Fruit fly (Drosophila melanogaster): ENCODE measurements around the gene CG7512.

CG7512 gene

DNA sequence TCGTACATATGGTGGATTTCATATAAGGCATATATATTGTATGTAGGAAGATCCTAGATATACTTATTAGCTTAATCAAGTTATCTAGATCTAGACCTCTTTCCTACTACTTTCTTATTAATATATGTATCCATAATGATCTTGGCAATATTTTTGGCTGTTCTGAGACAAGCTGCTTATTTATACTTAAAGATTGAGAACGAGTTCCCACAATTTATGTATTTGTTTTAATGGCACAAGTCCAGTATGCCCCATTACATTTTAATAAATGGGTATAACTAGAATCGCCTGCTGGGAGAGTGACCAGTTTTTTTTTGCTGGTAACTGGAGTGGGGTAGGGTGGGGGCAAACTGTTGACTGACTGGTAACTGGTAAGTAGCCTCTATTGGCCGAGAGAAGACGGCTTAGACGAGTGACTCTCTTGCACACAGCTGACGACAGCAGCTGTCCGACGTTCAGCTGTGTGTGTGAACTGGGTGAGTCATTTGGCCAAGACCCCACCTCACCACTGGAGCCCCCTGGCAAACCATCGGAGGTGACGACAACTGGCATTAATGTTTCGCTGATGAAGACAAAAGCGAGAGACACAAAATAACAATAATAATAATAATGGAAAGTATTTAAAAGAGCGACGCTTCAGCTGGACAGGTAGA is 23.4 kb downstream of the CG7512 start:
- TF ChIP-seq gl (tag; optimal IDR thresholded peaks at IDR 0.05) (no peak), CG9948 (tag; optimal IDR thresholded peaks at IDR 0.05) (peak; percentile 12), CG8301 (tag; optimal IDR thresholded peaks at IDR 0.05) (peak; percentile 63), Ets98B (GFP tag; IDR thresholded peaks at IDR 0.05) (peak; percentile 14; the same call in 1 of the 2 replicates), CG32121 (GFP tag; IDR thresholded peaks at IDR 0.05) (peak; percentile 34; the same call in 1 of the 2 replicates), rn (GFP tag; IDR thresholded peaks at IDR 0.05) (0 out of 2 replicates have a peak, but pooled peaks have one; percentile 18), CG14655 (GFP tag; optimal IDR thresholded peaks at IDR 0.05) (peak; percentile 42), Pif1A (GFP tag; optimal IDR thresholded peaks at IDR 0.05) (peak; percentile 31), CG4496 (GFP tag; IDR thresholded peaks at IDR 0.05) (peak; percentile 56; the same call in 2 of the 3 replicates), CG12605 (GFP tag; IDR thresholded peaks at IDR 0.05) (no peak)

DNA sequence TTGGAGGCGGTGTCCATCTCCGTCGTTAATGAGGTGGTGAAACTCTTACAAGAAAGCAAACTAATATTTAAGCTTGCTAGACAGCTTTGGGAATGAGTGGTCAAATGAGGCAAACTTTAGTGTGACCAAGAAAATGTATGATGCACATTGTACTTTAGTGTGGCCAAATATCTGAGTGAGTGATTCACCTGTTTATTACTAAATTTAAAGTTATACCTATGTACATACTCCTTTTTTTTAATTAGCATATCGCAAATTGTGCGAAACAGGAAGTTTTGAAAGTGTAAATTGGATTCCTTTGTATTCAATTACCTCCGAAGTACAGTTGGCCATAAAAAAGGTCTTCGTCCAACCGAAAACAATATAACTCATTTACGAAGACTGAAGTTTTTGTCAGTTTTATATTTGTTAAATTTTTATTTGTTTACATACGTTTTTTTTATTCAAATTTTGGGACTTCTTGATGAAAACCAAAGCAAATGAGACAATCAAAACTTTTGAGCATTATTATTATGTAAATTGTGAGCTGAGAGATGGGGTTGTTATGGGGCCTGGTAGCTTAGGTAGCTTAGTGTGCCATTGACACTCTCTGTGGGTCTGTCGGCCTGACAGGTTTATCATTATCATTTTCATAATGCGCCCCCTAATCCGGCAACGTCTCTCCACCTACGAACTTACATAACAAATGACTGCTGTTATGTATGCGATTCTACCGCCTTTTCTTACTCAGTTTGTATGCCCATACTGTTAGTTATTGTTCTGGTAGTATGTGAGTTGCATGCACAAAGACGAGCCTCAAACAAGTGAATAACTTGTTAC is 26.2 kb downstream of the CG7512 start:
- no peak for TF ChIP-seq CG4496 (GFP tag; IDR thresholded peaks at IDR 0.05)
- TF ChIP-seq CG15710 (tag; optimal IDR thresholded peaks at IDR 0.05) = no peak
- no peak for TF ChIP-seq Ets98B (GFP tag; IDR thresholded peaks at IDR 0.05)
- no peak for TF ChIP-seq CG12605 (GFP tag; IDR thresholded peaks at IDR 0.05)
- TF ChIP-seq CG17806 (tag; optimal IDR thresholded peaks at IDR 0.05) = no peak
- no peak for TF ChIP-seq CG8301 (tag; optimal IDR thresholded peaks at IDR 0.05)

DNA sequence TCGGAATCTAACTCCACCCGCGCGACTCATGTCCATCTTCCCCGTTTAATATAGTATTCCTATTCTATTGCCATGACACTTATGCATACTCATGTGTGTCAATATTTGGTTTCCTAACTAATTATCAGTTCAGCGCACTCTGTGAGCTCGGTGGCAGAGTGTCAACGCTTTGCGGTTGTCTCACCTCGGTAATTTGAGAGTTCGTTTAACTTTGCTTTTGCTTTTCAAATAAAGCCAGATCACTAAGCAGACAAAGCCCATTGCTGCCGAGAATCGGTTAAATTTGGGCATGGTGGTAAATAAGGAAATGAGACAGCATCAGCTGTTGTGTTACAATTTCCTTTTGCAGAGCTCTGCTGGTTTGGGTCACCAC is 26.8 kb downstream of the CG7512 start:
- TF ChIP-seq CG34367 (tag; optimal IDR thresholded peaks at IDR 0.05) (no peak), D1 (tag; optimal IDR thresholded peaks at IDR 0.05) (no peak), CG12605 (GFP tag; IDR thresholded peaks at IDR 0.05) (no peak), gl (tag; optimal IDR thresholded peaks at IDR 0.05) (no peak), Snoo (tag; optimal IDR thresholded peaks at IDR 0.05) (no peak), rn (GFP tag; IDR thresholded peaks at IDR 0.05) (no peak), CG8159 (tag; optimal IDR thresholded peaks at IDR 0.05) (no peak), CG14655 (GFP tag; optimal IDR thresholded peaks at IDR 0.05) (no peak)

DNA sequence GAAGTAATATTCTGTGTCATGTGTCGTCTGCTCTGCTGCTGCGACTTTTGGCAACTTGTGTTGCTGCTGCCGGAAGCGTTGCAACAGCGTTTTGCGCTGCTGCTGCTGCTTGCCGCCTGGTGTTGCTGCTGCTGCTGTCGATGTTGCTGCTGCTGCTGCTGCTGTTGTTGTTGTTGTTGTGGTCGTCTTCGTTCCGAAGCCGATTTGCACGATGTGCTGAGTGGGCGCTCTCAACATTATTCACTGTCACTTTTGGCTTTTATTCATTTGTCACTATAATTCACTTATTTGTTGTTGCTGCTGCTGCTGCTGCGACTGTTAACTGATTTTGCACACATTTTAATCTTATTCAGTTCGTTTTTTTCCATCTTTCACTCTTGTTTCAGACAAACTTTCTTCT is 28.9 kb downstream of the CG7512 start:
- TF ChIP-seq CG34367 (tag; optimal IDR thresholded peaks at IDR 0.05) = no peak
- TF ChIP-seq Snoo (tag; optimal IDR thresholded peaks at IDR 0.05) = no peak
- no peak for TF ChIP-seq CG15710 (tag; optimal IDR thresholded peaks at IDR 0.05)
- TF ChIP-seq fd96Ca (GFP tag; IDR thresholded peaks at IDR 0.05) = no peak
- no peak for TF ChIP-seq D1 (tag; optimal IDR thresholded peaks at IDR 0.05)
- TF ChIP-seq gl (tag; optimal IDR thresholded peaks at IDR 0.05) = no peak

DNA sequence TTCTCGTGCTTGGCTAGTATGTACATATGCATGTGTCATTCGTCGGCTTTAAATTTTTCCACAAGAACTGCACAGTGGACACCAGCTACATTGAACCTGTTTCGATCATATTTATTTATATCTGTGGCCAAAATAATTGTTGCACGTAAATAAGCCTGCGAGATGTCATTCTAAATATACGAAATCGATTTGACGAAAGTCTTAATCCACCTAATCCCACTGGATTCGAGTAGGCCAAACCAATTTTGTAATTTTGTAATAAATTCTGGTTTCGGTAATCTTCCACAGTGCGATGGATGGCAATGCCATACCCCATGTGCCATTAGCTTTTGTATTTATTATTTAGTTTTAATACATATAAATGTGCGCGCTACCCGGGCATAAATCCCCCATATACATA is 29.4 kb downstream of the CG7512 start:
- no peak for TF ChIP-seq CG15710 (tag; optimal IDR thresholded peaks at IDR 0.05)
- no peak for TF ChIP-seq Pif1B (GFP tag; optimal IDR thresholded peaks at IDR 0.05)
- TF ChIP-seq Snoo (tag; optimal IDR thresholded peaks at IDR 0.05) = no peak
- TF ChIP-seq CG14655 (GFP tag; optimal IDR thresholded peaks at IDR 0.05) = no peak

DNA sequence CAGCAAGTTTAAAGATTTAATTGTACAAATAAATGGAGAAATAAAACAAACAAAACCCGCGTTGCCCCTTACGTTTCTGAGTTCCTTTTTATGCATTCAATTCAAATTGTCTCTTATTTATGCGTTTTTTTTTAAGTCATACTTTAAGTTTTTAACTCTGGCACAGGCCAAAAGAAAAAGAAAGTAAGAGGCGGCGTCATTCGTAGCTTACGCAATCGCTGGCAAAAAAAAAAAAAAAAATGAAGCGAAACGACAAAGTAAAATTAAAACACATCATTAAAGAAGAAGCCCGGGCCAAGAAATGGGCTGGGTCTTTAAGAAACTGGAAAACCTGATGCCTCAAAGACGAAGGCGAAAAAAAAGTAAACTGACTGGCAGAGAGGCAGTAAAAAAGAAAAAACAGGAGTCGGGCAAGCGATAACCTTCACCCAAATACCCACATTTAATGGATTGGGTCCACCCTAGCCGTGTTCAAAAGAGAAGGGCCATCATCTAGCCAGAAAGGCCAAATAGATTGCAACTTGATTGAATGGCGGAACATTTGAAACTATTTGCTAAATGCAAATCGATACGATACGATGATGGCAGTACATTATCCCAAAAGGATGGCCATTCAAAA is 30.3 kb downstream of the CG7512 start:
- no peak for TF ChIP-seq Pif1B (GFP tag; optimal IDR thresholded peaks at IDR 0.05)
- peak; percentile 83 for TF ChIP-seq CG8159 (tag; optimal IDR thresholded peaks at IDR 0.05)
- TF ChIP-seq CG4496 (GFP tag; IDR thresholded peaks at IDR 0.05) = 0 out of 3 replicates have a peak, but pooled peaks have one; percentile 22

DNA sequence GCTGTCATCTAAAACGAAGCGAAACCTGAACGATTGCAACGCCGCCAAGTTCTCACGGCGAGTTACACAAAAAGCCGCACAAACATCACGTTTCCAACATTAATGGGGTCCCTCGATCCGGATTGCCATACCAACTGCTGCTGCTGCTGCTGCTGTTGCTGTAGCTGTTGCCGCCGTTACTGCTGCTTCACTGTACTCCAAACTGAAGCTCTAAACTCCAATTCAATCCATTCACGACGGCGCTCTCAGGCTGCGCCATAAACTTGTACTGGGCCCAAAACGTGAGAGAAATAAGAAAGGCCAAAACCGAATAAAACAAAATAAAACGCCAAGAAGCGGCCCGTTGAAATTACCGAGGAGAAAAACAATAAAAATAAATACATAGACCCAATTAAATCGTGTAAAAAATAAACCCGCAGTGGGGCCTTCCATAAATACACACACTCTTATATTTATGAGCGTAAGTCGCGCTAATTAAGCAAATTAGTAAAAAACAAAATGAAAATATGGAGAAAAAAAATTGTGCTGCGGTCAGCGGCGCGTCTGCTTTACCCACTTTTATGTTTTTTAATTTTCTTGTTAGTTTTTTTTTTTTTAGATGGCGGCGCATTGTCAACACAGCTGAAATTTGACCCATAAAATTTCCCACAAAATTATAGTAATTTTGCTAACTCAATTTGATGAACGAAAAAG is 33.9 kb downstream of the CG7512 start:
- TF ChIP-seq Ets98B (GFP tag; IDR thresholded peaks at IDR 0.05) (peak; percentile 13; the same call in 1 of the 2 replicates), rn (GFP tag; IDR thresholded peaks at IDR 0.05) (no peak)

DNA sequence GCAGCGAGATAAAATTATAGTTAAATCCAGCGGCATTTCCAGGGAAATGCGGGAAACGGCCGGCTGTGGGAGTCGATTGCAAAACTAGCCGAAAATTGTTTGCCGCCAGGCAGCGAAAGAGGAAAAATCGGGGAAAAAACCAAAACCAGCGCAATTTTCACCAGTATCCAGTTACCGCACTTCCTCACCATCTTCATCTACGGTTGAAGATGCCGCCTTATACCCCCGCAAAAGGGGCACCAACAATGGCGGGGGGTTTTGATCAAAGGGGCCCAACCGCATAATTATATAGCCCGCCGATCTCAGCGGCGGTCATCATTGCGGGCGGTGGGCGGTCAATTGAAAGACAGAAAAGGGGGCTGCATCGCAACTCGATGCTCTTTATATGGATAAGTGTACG is 34.5 kb downstream of the CG7512 start:
- TF ChIP-seq Pif1A (GFP tag; optimal IDR thresholded peaks at IDR 0.05) = no peak
- no peak for TF ChIP-seq Snoo (tag; optimal IDR thresholded peaks at IDR 0.05)
- no peak for TF ChIP-seq EcR (GFP tag; optimal IDR thresholded peaks at IDR 0.05)

Data from whole organism, pupa.